Fruit fly (Drosophila melanogaster) Kc167 (cell line): ENCODE results near the gene CG11590.

Experiments used
- Myc ChIP-seq: fragments of >200 bp; optimal IDR thresholded peaks from 2 replicates; lab custom pipeline; 2017; ENCODE audit warnings: missing external identifiers
- h ChIP-seq: fragments of >200 bp; optimal IDR thresholded peaks from 3 replicates; lab custom pipeline; 2018; ENCODE audit warnings: missing external identifiers
- insv ChIP-seq: fragments of >200 bp; optimal IDR thresholded peaks from 3 replicates; lab custom pipeline; 2018; ENCODE audit warnings: missing external identifiers
- psq ChIP-seq: fragments of >200 bp; optimal IDR thresholded peaks from 2 replicates; lab custom pipeline; 2017; ENCODE audit warnings: missing external identifiers
- ttk ChIP-seq: sonication (Bioruptor generic); optimal IDR thresholded peaks from 2 replicates; lab custom pipeline; 2017; ENCODE audit warnings: missing external identifiers

dm6 chrX:14172524-14172923, 27.5 kb upstream of the CG11590 start, which contains the start of gene betaNACtes1:
- no peak for TF ChIP-seq Myc (lab: Kevin White, UChicago)
- no peak for TF ChIP-seq insv (lab: Kevin White, UChicago)
- TF ChIP-seq h (lab: Kevin White, UChicago) = no peak
- TF ChIP-seq psq (lab: Kevin White, UChicago) = no peak
- no peak for TF ChIP-seq ttk (lab: Kevin White, UChicago)
